Fruit fly (Drosophila melanogaster) S2 (cell line): ENCODE data around the gene rudhira.

Source experiments
- CG8478 ChIP-seq: fragments of >200 bp; optimal IDR thresholded peaks from 2 replicates; lab custom pipeline; 2018
- CTCF ChIP-seq, 2 experiments: fragments of >200 bp; optimal IDR thresholded peaks; 2 replicates each; lab custom pipeline; 2018

DNA sequence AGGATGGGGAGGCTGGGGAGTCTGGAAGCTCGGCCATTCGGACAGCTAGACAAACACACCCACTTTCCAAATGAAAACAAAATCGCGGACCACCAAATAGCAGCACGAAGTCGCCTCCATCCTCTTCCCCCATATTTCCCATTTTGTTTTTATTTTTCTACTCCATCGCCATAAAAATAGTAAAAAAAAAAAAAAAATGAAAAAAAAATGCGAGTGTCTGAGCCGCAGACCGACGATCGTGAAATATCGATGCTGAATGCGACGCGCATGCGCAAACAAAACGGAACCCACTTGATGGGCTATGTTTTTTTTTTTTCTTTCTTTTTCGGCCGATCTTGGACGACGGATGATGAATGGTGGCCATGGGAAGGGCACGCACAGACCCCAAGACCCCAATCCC, 31.7 kb upstream of the rudhira start:
- TF ChIP-seq CG8478 (lab: Kevin White, UChicago) (no peak), CTCF (optimal IDR thresholded peaks at IDR 0.05; lab: Kevin White, UChicago) (no peak)
